2 worm cellular contexts compared by ENCODE assay signal in genomic region chrV:6222171-6222733, ce11.
TF ChIP-seq lines count a peak whose summit lies in the region.

No protein-coding gene starts in this region.

TF ChIP-seq in whole organism, L4 larva, 104 proteins besides CTCF, POLR2A, EP300 and RAD21 (continued from another document):
- no peak for TF ChIP-seq zfp-3 (GFP tag; conservative IDR thresholded peaks at IDR 0.05; lab: Robert Waterston, UW)
- peak; percentile 10; the same call in 1 of the 2 replicates for TF ChIP-seq set-16 (GFP tag; IDR thresholded peaks at IDR 0.05; lab: Robert Waterston, UW)
- TF ChIP-seq jun-1 (tag; optimal IDR thresholded peaks at IDR 0.05; lab: Kevin White, UChicago), result no peak
- TF ChIP-seq lin-39 (tag; optimal IDR thresholded peaks at IDR 0.05; lab: Kevin White, UChicago), result no peak
- no peak for TF ChIP-seq mes-2 (tag; optimal IDR thresholded peaks at IDR 0.05; lab: Kevin White, UChicago; ENCODE audit: poor library complexity, severe bottlenecking)
- TF ChIP-seq D1046.2 (GFP tag; IDR thresholded peaks at IDR 0.05; lab: Robert Waterston, UW), result no peak; the same call in 1 of the 2 replicates
- no peak for TF ChIP-seq duxl-1 (tag; optimal IDR thresholded peaks at IDR 0.05; lab: Kevin White, UChicago; ENCODE audit: poor library complexity)
- TF ChIP-seq T26A8.4 (GFP tag; IDR thresholded peaks at IDR 0.05; lab: Robert Waterston, UW), result no peak
- no peak for TF ChIP-seq ces-1 (GFP tag; optimal IDR thresholded peaks at IDR 0.05; lab: Kevin White, UChicago)
- TF ChIP-seq ama-1 (optimal IDR thresholded peaks at IDR 0.05; lab: Kevin White, UChicago), result peak; percentile 29
- TF ChIP-seq Y48G9A.11 (GFP tag; IDR thresholded peaks at IDR 0.05; lab: Robert Waterston, UW), result no peak
- no peak for TF ChIP-seq F37D6.2 (tag; optimal IDR thresholded peaks at IDR 0.05; lab: Kevin White, UChicago)
- no peak for TF ChIP-seq ceh-20 (GFP tag; IDR thresholded peaks at IDR 0.05; lab: Robert Waterston, UW)
- no peak for TF ChIP-seq lin-13 (GFP tag; optimal IDR thresholded peaks at IDR 0.05; lab: Kevin White, UChicago)
- no peak for TF ChIP-seq nhr-237 (tag; optimal IDR thresholded peaks at IDR 0.05; lab: Kevin White, UChicago)
- no peak for TF ChIP-seq mdt-29 (GFP tag; IDR thresholded peaks at IDR 0.05; lab: Robert Waterston, UW)
- 0 out of 2 replicates have a peak, but pooled peaks have one; percentile 8 for TF ChIP-seq dmd-8 (GFP tag; IDR thresholded peaks at IDR 0.05; lab: Robert Waterston, UW)
- TF ChIP-seq mxl-2 (GFP tag; conservative IDR thresholded peaks at IDR 0.05; lab: Robert Waterston, UW), result no peak
- TF ChIP-seq ceh-62 (tag; optimal IDR thresholded peaks at IDR 0.05; lab: Kevin White, UChicago), result no peak
- no peak for TF ChIP-seq snpc-4 (tag; optimal IDR thresholded peaks at IDR 0.05; lab: Kevin White, UChicago)
- no peak for TF ChIP-seq nhr-102 (tag; optimal IDR thresholded peaks at IDR 0.05; lab: Kevin White, UChicago)
- no peak for TF ChIP-seq dmd-6 (GFP tag; IDR thresholded peaks at IDR 0.05; lab: Robert Waterston, UW)
- TF ChIP-seq ZK337.2 (GFP tag; IDR thresholded peaks at IDR 0.05; lab: Robert Waterston, UW), result no peak
- no peak for TF ChIP-seq lin-15B (tag; optimal IDR thresholded peaks at IDR 0.05; lab: Kevin White, UChicago)
- no peak for TF ChIP-seq nhr-48 (tag; optimal IDR thresholded peaks at IDR 0.05; lab: Kevin White, UChicago)
- peak; percentile 10 for TF ChIP-seq nhr-111 (GFP tag; optimal IDR thresholded peaks at IDR 0.05; lab: Kevin White, UChicago)
- TF ChIP-seq pha-4 (GFP tag; IDR thresholded peaks at IDR 0.05; lab: Robert Waterston, UW), result no peak
- no peak for TF ChIP-seq pha-4 (tag; optimal IDR thresholded peaks at IDR 0.05; lab: Kevin White, UChicago)
- no peak for TF ChIP-seq nhr-41 (GFP tag; IDR thresholded peaks at IDR 0.05; lab: Robert Waterston, UW)
- no peak; the same call in 1 of the 2 replicates for TF ChIP-seq egl-43 (GFP tag; IDR thresholded peaks at IDR 0.05; lab: Robert Waterston, UW)
- TF ChIP-seq Y5F2A.4 (GFP tag; optimal IDR thresholded peaks at IDR 0.05; lab: Kevin White, UChicago), result no peak
- TF ChIP-seq ztf-7 (tag; optimal IDR thresholded peaks at IDR 0.05; lab: Kevin White, UChicago), result no peak
- TF ChIP-seq F49E8.2 (tag; optimal IDR thresholded peaks at IDR 0.05; lab: Kevin White, UChicago; ENCODE audit: borderline replicate concordance), result no peak
- TF ChIP-seq spr-3 (GFP tag; optimal IDR thresholded peaks at IDR 0.05; lab: Kevin White, UChicago), result no peak
- no peak for TF ChIP-seq nhr-77 (tag; optimal IDR thresholded peaks at IDR 0.05; lab: Kevin White, UChicago)
- no peak for TF ChIP-seq mxl-3 (GFP tag; optimal IDR thresholded peaks at IDR 0.05; lab: Kevin White, UChicago)
- 0 out of 2 replicates have a peak, but pooled peaks have one; percentile 3 for TF ChIP-seq Y75B8A.6 (GFP tag; IDR thresholded peaks at IDR 0.05; lab: Robert Waterston, UW)
- TF ChIP-seq madf-5 (GFP tag; IDR thresholded peaks at IDR 0.05; lab: Robert Waterston, UW), result 0 out of 4 replicates have a peak, but pooled peaks of 1 of the 2 experiments have one; percentile 8
- no peak for TF ChIP-seq zip-2 (tag; optimal IDR thresholded peaks at IDR 0.05; lab: Kevin White, UChicago)
- no peak for TF ChIP-seq daf-8 (GFP tag; IDR thresholded peaks at IDR 0.05; lab: Robert Waterston, UW)
- TF ChIP-seq hif-1 (tag; optimal IDR thresholded peaks at IDR 0.05; lab: Kevin White, UChicago), result no peak
- no peak for TF ChIP-seq ctbp-1 (GFP tag; IDR thresholded peaks at IDR 0.05; lab: Robert Waterston, UW)
- TF ChIP-seq gei-8 (GFP tag; optimal IDR thresholded peaks at IDR 0.05; lab: Kevin White, UChicago), result no peak
- no peak for TF ChIP-seq tra-1 (GFP tag; IDR thresholded peaks at IDR 0.05; lab: Robert Waterston, UW)
- no peak for TF ChIP-seq hlh-11 (tag; optimal IDR thresholded peaks at IDR 0.05; lab: Kevin White, UChicago)
- TF ChIP-seq rbr-2 (tag; optimal IDR thresholded peaks at IDR 0.05; lab: Kevin White, UChicago), result no peak
- no peak for TF ChIP-seq lin-1 (GFP tag; IDR thresholded peaks at IDR 0.05; lab: Robert Waterston, UW)
- TF ChIP-seq aha-1 (tag; lab: Kevin White, UChicago), result peak; percentile 86
- TF ChIP-seq dpl-1 (GFP tag; optimal IDR thresholded peaks at IDR 0.05; lab: Kevin White, UChicago), result no peak
- no peak for TF ChIP-seq nhr-25 (tag; optimal IDR thresholded peaks at IDR 0.05; lab: Kevin White, UChicago; ENCODE audit: borderline replicate concordance, insufficient read depth)
- TF ChIP-seq ZK546.5 (tag; optimal IDR thresholded peaks at IDR 0.05; lab: Kevin White, UChicago), result no peak
- no peak for TF ChIP-seq lin-38 (GFP tag; IDR thresholded peaks at IDR 0.05; lab: Robert Waterston, UW)
- no peak for TF ChIP-seq dmd-9 (GFP tag; IDR thresholded peaks at IDR 0.05; lab: Robert Waterston, UW)
- TF ChIP-seq aly-2 (tag; optimal IDR thresholded peaks at IDR 0.05; lab: Kevin White, UChicago), result no peak
- TF ChIP-seq unc-39 (tag; optimal IDR thresholded peaks at IDR 0.05; lab: Kevin White, UChicago), result no peak
- TF ChIP-seq attf-4 (tag; optimal IDR thresholded peaks at IDR 0.05; lab: Kevin White, UChicago), result no peak
- TF ChIP-seq lim-7 (GFP tag; IDR thresholded peaks at IDR 0.05; lab: Robert Waterston, UW), result no peak
- TF ChIP-seq snpc-1.2 (GFP tag; IDR thresholded peaks at IDR 0.05; lab: Robert Waterston, UW), result 0 out of 2 replicates have a peak, but pooled peaks have one; percentile 11
- TF ChIP-seq nhr-28 (tag; optimal IDR thresholded peaks at IDR 0.05; lab: Kevin White, UChicago), result no peak
- TF ChIP-seq ceh-28 (tag; optimal IDR thresholded peaks at IDR 0.05; lab: Kevin White, UChicago), result no peak
- TF ChIP-seq daf-19 (GFP tag; conservative IDR thresholded peaks at IDR 0.05; lab: Robert Waterston, UW), result no peak

TF ChIP-seq in whole organism, young adult, 124 proteins besides CTCF, POLR2A, EP300 and RAD21 (continued from another document):
- TF ChIP-seq ztf-22 (GFP tag; optimal IDR thresholded peaks at IDR 0.05; lab: Kevin White, UChicago) (no peak), bed-2 (GFP tag; IDR thresholded peaks at IDR 0.05; lab: Robert Waterston, UW) (no peak), him-1 (tag; optimal IDR thresholded peaks at IDR 0.05; lab: Kevin White, UChicago) (no peak), attf-5 (GFP tag; optimal IDR thresholded peaks at IDR 0.05; lab: Kevin White, UChicago) (no peak), egl-18 (GFP tag; IDR thresholded peaks at IDR 0.05; lab: Robert Waterston, UW) (no peak), mxl-1 (tag; optimal IDR thresholded peaks at IDR 0.05; lab: Kevin White, UChicago) (no peak), bed-1 (GFP tag; IDR thresholded peaks at IDR 0.05; lab: Robert Waterston, UW) (no peak), pha-4 (tag; optimal IDR thresholded peaks at IDR 0.05; lab: Kevin White, UChicago) (no peak), ztf-26 (tag; optimal IDR thresholded peaks at IDR 0.05; lab: Kevin White, UChicago) (no peak), Y79H2A.3 (GFP tag; conservative IDR thresholded peaks at IDR 0.05; lab: Robert Waterston, UW) (no peak), cebp-1 (GFP tag; IDR thresholded peaks at IDR 0.05; lab: Robert Waterston, UW) (0 out of 2 replicates have a peak, but pooled peaks have one; percentile 25), cebp-1 (tag; optimal IDR thresholded peaks at IDR 0.05; lab: Kevin White, UChicago) (no peak), cebp-2 (GFP tag; IDR thresholded peaks at IDR 0.05; lab: Robert Waterston, UW) (0 out of 2 replicates have a peak, but pooled peaks have one; percentile 2), Y67H2A.10 (GFP tag; conservative IDR thresholded peaks at IDR 0.05; lab: Robert Waterston, UW) (no peak), nfya-2 (GFP tag; IDR thresholded peaks at IDR 0.05; lab: Robert Waterston, UW) (0 out of 2 replicates have a peak, but pooled peaks have one; percentile 27), ceh-79 (tag; optimal IDR thresholded peaks at IDR 0.05; lab: Kevin White, UChicago) (no peak), F23B12.7 (tag; optimal IDR thresholded peaks at IDR 0.05; lab: Kevin White, UChicago; ENCODE audit: insufficient read depth) (no peak), sea-2 (GFP tag; IDR thresholded peaks at IDR 0.05; lab: Robert Waterston, UW) (no peak), Y53F4B.3 (GFP tag; IDR thresholded peaks at IDR 0.05; lab: Robert Waterston, UW) (no peak), mel-28 (tag; optimal IDR thresholded peaks at IDR 0.05; lab: Kevin White, UChicago; ENCODE audit: borderline replicate concordance) (no peak), B0019.2 (GFP tag; conservative IDR thresholded peaks at IDR 0.05; lab: Robert Waterston, UW) (no peak), efl-1 (GFP tag; optimal IDR thresholded peaks at IDR 0.05; lab: Kevin White, UChicago) (no peak), madf-6 (GFP tag; IDR thresholded peaks at IDR 0.05; lab: Robert Waterston, UW) (no peak; the same call in 1 of the 2 replicates), nhr-179 (tag; optimal IDR thresholded peaks at IDR 0.05; lab: Kevin White, UChicago) (no peak), nhr-27 (tag; optimal IDR thresholded peaks at IDR 0.05; lab: Kevin White, UChicago) (no peak), hmg-20 (GFP tag; IDR thresholded peaks at IDR 0.05; lab: Robert Waterston, UW) (no peak), T26A5.8 (tag; optimal IDR thresholded peaks at IDR 0.05; lab: Kevin White, UChicago) (no peak), lin-35 (GFP tag; optimal IDR thresholded peaks at IDR 0.05; lab: Kevin White, UChicago) (no peak), ets-4 (GFP tag; optimal IDR thresholded peaks at IDR 0.05; lab: Kevin White, UChicago) (no peak), ztf-6 (GFP tag; IDR thresholded peaks at IDR 0.05; lab: Robert Waterston, UW) (no peak), akir-1 (GFP tag; optimal IDR thresholded peaks at IDR 0.05; lab: Kevin White, UChicago) (no peak), chd-7 (tag; optimal IDR thresholded peaks at IDR 0.05; lab: Kevin White, UChicago) (peak; percentile 65), ama-1 (optimal IDR thresholded peaks at IDR 0.05; lab: Kevin White, UChicago) (peak; percentile 65), ama-1 (GFP tag; optimal IDR thresholded peaks at IDR 0.05; lab: Kevin White, UChicago) (peak in 1 of 2 experiments; percentile 69), ZK185.1 (tag; optimal IDR thresholded peaks at IDR 0.05; lab: Kevin White, UChicago; ENCODE audit: poor library complexity, severe bottlenecking) (no peak), zim-3 (tag; optimal IDR thresholded peaks at IDR 0.05; lab: Kevin White, UChicago) (peak; percentile 88), F39B2.1 (GFP tag; IDR thresholded peaks at IDR 0.05; lab: Robert Waterston, UW) (no peak), attf-6 (GFP tag; IDR thresholded peaks at IDR 0.05; lab: Robert Waterston, UW) (no peak), ztf-18 (tag; optimal IDR thresholded peaks at IDR 0.05; lab: Kevin White, UChicago) (no peak), mes-4 (tag; optimal IDR thresholded peaks at IDR 0.05; lab: Kevin White, UChicago) (no peak), athp-1 (tag; optimal IDR thresholded peaks at IDR 0.05; lab: Kevin White, UChicago) (no peak)
